Worm (Caenorhabditis elegans) whole organism, early embryonic: ENCODE measurements around the gene sec-5.

Experiments used
- B0310.2 ChIP-seq: sonication (generic microtip); optimal IDR thresholded peaks from 2 replicates; lab custom pipeline; 2016; ENCODE audit warnings: mild to moderate bottlenecking, missing genetic modification characterization, missing compliant biosample characterization
- F13C5.2 ChIP-seq: sonication (generic microtip); optimal IDR thresholded peaks from 2 replicates; lab custom pipeline; 2017; ENCODE audit warnings: mild to moderate bottlenecking, missing genetic modification characterization, inconsistent platforms, missing compliant biosample characterization
- aly-1 ChIP-seq: sonication (generic microtip); optimal IDR thresholded peaks from 2 replicates; lab custom pipeline; 2016; ENCODE audit warnings: missing genetic modification characterization, missing compliant biosample characterization
- ama-1 ChIP-seq: fragments of 150-350 bp; optimal IDR thresholded peaks from 2 replicates; lab custom pipeline; 2014
- ceh-13 ChIP-seq: fragments of 200-800 bp; sonication (Bioruptor generic); optimal IDR thresholded peaks from 2 replicates; lab custom pipeline; 2018; ENCODE audit warnings: mild to moderate bottlenecking, missing genetic modification characterization, missing compliant biosample characterization
- ceh-36 ChIP-seq: sonication (generic microtip); optimal IDR thresholded peaks from 2 replicates; lab custom pipeline; 2016; ENCODE audit warnings: missing genetic modification characterization, inconsistent platforms, missing compliant biosample characterization
- ets-7 ChIP-seq: sonication (generic microtip); optimal IDR thresholded peaks from 2 replicates; lab custom pipeline; 2016; ENCODE audit warnings: missing genotype, missing genetic modification characterization, missing compliant biosample characterization
- flt-1 ChIP-seq: fragments of 200-800 bp; sonication (Bioruptor generic); IDR thresholded peaks from 2 replicates; pipeline ENCODE4 v1.3.6; 2022; ENCODE audit warnings: missing genetic modification characterization, missing compliant biosample characterization
- hmbx-1 ChIP-seq: sonication (generic microtip); optimal IDR thresholded peaks from 2 replicates; lab custom pipeline; 2016; ENCODE audit warnings: mild to moderate bottlenecking, missing genetic modification characterization, missing compliant biosample characterization
- hmg-4 ChIP-seq: fragments of 200-800 bp; sonication (Bioruptor generic); optimal IDR thresholded peaks from 2 replicates; lab custom pipeline; 2018; ENCODE audit warnings: mild to moderate bottlenecking, missing genetic modification characterization, missing compliant biosample characterization
- hnd-1 ChIP-seq: sonication (generic microtip); optimal IDR thresholded peaks from 2 replicates; lab custom pipeline; 2016; ENCODE audit warnings: missing genetic modification characterization, missing compliant biosample characterization
- pes-1 ChIP-seq: fragments of 200-800 bp; sonication (Bioruptor generic); IDR thresholded peaks from 2 replicates; pipeline ENCODE4 v1.3.6; 2022; ENCODE audit warnings: missing genetic modification reagents, missing genetic modification characterization, missing compliant biosample characterization
- scrt-1 ChIP-seq: fragments of 200-800 bp; sonication (Bioruptor generic); IDR thresholded peaks from 2 replicates; pipeline ENCODE4 v1.3.6; 2022; ENCODE audit warnings: missing genetic modification characterization, missing compliant biosample characterization
- sea-1 ChIP-seq: fragments of 200-800 bp; sonication (Bioruptor generic); conservative IDR thresholded peaks from 2 replicates; pipeline ENCODE4 v1.3.6; 2022; ENCODE audit warnings: missing genetic modification characterization, missing compliant biosample characterization
- tbx-11 ChIP-seq: fragments of 200-800 bp; sonication (Bioruptor generic); IDR thresholded peaks from 2 replicates; pipeline ENCODE4 v1.3.6; 2022; ENCODE audit warnings: missing genetic modification characterization, missing compliant biosample characterization
- tbx-37 ChIP-seq: fragments of 200-800 bp; sonication (Bioruptor generic); conservative IDR thresholded peaks from 2 replicates; pipeline ENCODE4 v1.3.6; 2022; ENCODE audit warnings: missing genetic modification reagents, missing genetic modification characterization, missing compliant biosample characterization
- tra-4 ChIP-seq: sonication (generic microtip); optimal IDR thresholded peaks from 2 replicates; lab custom pipeline; 2017; ENCODE audit warnings: missing genetic modification characterization, missing compliant biosample characterization

The sec-5 gene

DNA sequence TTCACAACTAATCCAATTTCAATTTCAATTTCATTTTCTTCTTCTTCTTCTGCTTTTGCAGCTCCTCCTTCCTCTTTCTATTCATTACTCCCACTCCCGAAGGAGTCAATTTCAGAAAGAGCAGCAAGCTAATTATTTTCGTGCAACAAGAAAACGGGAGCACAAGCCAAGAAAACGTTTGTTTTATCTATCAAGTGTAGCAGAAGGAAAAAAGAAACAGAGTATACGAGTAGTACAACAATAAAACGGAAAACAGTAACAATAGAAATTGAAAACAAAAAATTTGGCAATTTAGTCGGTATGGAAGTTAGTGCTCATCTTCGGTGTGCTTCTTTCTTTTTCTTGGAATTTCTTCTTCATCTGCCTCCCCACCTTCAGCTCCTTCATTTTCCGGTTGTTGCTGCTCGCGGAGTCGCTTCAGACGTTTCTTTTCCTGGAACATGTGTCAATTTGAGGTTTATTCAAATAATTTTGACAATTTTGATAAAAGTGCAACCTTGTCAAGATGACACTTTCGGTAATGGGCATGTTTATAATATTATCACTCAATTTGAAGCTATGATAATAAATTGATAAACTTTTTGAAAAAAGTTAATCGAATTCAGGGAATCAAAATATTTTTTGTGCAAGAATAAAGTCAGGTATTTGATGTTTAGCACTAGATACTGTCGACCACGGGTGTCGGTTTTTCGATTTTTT lies 11.0 kb downstream of the sec-5 start, which contains the start of gene W07A12.8:
W07A12.8 (minus strand) TSS at position 51 of the 699 bp plus-strand sequence.
- TF ChIP-seq tbx-37 (GFP tag; lab: Robert Waterston, UW) = no peak
- TF ChIP-seq B0310.2 (tag; lab: Kevin White, UChicago) = no peak
- no peak for TF ChIP-seq tra-4 (tag; lab: Kevin White, UChicago)
- no peak for TF ChIP-seq ceh-36 (tag; lab: Kevin White, UChicago)
- TF ChIP-seq ceh-13 (GFP tag; lab: Kevin White, UChicago) = no peak
- no peak for TF ChIP-seq flt-1 (GFP tag; lab: Robert Waterston, UW)
- TF ChIP-seq ets-7 (tag; lab: Kevin White, UChicago) = no peak
- no peak for TF ChIP-seq ama-1 (lab: Kevin White, UChicago)
- TF ChIP-seq tbx-11 (GFP tag; lab: Robert Waterston, UW) = no peak
- TF ChIP-seq aly-1 (tag; lab: Kevin White, UChicago) = no peak
- no peak for TF ChIP-seq pes-1 (GFP tag; lab: Robert Waterston, UW)
- TF ChIP-seq hnd-1 (tag; lab: Kevin White, UChicago) = no peak

DNA sequence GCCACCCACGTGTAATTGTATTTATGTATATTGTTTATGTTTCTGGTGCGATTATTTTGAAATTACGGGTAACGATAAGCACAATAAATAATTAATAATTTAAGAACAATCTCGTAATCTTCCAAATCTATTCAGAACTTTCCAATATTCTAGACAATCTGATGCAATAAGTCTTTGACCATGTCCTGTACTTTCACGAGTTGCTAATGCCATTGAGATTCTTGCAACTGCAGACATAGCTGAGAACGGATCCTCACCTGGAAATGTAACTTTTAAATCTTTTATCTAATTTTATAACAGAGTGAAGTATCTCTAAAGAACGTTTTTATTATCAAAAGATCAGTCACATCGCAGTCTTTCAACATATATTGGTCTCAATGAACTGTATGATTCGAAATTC lies 13.6 kb downstream of the sec-5 start:
- TF ChIP-seq hnd-1 (tag; lab: Kevin White, UChicago) = no peak
- TF ChIP-seq ama-1 (lab: Kevin White, UChicago) = peak; percentile 26
- TF ChIP-seq pes-1 (GFP tag; lab: Robert Waterston, UW) = no peak

DNA sequence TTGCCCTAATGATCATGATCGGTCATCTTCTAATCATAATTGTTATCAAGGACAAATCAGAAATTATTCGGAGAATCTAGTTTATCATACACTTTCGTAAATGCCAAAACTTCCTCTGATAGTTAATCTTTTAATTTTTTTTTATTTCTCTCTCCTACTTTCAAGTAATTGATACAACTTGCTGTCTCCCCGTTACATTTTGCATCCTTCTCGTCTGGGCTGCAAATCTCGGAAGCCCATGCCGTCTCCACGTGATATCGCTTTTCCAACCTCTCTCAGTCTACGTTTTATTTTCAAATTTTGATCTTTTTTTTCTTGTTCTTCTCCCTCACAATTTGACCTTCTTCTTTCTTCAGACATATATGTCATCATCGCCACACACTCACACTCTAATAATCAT lies 15.9 kb downstream of the sec-5 start, which contains the start of gene rhy-1:
rhy-1 (plus strand) TSS at position 357 of the 400 bp plus-strand sequence.
- no peak for TF ChIP-seq ets-7 (tag; lab: Kevin White, UChicago)
- TF ChIP-seq tra-4 (tag; lab: Kevin White, UChicago) = no peak
- no peak for TF ChIP-seq tbx-37 (GFP tag; lab: Robert Waterston, UW)
- no peak for TF ChIP-seq ama-1 (lab: Kevin White, UChicago)

DNA sequence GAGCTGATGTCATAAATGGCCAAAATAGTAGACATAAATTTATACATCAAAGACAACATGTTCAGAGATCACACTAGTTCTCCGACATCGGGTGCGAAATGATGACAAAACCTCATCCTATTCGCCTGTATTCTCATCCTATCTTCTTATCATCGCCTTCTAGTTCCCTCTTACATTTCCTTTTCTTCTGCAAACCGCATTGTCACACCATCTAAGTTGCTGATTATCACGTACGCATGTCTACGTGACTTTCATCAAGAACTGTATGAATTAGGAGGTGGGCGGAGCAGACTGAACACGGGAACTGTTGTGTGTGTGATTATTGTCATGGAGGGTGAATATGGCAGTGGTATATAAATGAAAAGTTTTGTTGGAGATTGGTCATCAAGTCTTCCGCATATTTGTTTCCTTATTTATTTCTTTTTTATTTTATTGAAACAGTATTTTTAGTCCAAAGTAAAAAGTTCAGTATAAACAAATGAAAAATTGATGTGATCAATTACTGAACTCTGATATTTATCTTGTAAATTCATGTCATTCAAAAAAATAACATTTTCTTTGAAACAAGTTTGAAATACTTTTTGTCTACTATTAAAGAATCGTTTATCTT lies 16.6 kb downstream of the sec-5 start:
- TF ChIP-seq tbx-37 (GFP tag; lab: Robert Waterston, UW) (no peak), hmg-4 (GFP tag; lab: Kevin White, UChicago) (no peak), ama-1 (lab: Kevin White, UChicago) (no peak), pes-1 (GFP tag; lab: Robert Waterston, UW) (no peak), hnd-1 (tag; lab: Kevin White, UChicago) (no peak), B0310.2 (tag; lab: Kevin White, UChicago) (no peak), flt-1 (GFP tag; lab: Robert Waterston, UW) (no peak), scrt-1 (no peak), aly-1 (tag; lab: Kevin White, UChicago) (no peak), tbx-11 (GFP tag; lab: Robert Waterston, UW) (no peak), ceh-36 (tag; lab: Kevin White, UChicago) (no peak), F13C5.2 (tag; lab: Kevin White, UChicago) (no peak)

DNA sequence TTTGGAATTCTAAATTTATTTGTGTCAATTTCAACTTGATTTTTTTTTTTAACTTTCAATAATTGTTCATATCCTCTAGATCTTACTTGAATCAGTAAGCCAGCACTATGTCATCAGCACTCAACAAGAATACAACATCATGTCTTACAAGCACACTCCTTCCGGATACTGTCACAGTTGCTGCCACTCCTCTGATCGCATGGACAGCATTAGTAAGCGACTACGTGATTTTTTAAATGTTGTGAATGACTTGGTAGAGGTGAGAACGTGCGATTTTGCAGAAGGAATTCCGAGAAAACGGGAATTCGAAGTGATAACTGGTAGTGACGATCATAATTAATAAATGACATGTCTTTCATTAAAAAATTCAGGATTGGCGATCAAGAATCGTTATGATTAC lies 18.9 kb downstream of the sec-5 start, which contains the start of gene oac-54:
oac-54 (plus strand) TSS at position 83 of the 400 bp plus-strand sequence.
- TF ChIP-seq B0310.2 (tag; lab: Kevin White, UChicago) (no peak), tbx-37 (GFP tag; lab: Robert Waterston, UW) (no peak), tbx-11 (GFP tag; lab: Robert Waterston, UW) (no peak), hnd-1 (tag; lab: Kevin White, UChicago) (no peak), hmg-4 (GFP tag; lab: Kevin White, UChicago) (no peak), ets-7 (tag; lab: Kevin White, UChicago) (no peak), ceh-36 (tag; lab: Kevin White, UChicago) (no peak), scrt-1 (no peak), ceh-13 (GFP tag; lab: Kevin White, UChicago) (no peak), flt-1 (GFP tag; lab: Robert Waterston, UW) (no peak), aly-1 (tag; lab: Kevin White, UChicago) (no peak)

DNA sequence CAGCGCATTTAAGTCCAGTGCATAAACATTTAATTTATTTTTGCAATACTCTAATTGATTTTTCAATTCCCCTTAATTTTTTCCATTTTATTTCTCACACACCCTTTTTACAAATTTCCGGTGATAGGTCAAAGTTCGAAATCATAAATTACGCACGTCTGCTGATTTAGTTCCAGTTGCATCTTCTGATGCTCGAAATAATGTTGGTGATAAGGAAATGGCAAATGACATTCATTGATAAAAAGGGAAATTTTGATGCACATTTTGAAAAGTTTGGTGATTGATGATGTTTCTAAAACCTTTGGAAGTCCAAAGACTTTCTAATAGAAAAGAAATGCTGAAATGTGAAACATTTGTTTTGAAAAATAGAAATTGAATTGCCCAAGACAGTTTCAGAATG lies 19.8 kb downstream of the sec-5 start:
- no peak for TF ChIP-seq tra-4 (tag; lab: Kevin White, UChicago)
- TF ChIP-seq sea-1 (GFP tag; lab: Robert Waterston, UW) = no peak
- no peak for TF ChIP-seq hmg-4 (GFP tag; lab: Kevin White, UChicago)
- no peak for TF ChIP-seq tbx-11 (GFP tag; lab: Robert Waterston, UW)
- TF ChIP-seq ceh-36 (tag; lab: Kevin White, UChicago) = no peak
- TF ChIP-seq hnd-1 (tag; lab: Kevin White, UChicago) = no peak
- no peak for TF ChIP-seq ceh-13 (GFP tag; lab: Kevin White, UChicago)
- TF ChIP-seq scrt-1 = no peak
- no peak for TF ChIP-seq pes-1 (GFP tag; lab: Robert Waterston, UW)
- no peak for TF ChIP-seq tbx-37 (GFP tag; lab: Robert Waterston, UW)

DNA sequence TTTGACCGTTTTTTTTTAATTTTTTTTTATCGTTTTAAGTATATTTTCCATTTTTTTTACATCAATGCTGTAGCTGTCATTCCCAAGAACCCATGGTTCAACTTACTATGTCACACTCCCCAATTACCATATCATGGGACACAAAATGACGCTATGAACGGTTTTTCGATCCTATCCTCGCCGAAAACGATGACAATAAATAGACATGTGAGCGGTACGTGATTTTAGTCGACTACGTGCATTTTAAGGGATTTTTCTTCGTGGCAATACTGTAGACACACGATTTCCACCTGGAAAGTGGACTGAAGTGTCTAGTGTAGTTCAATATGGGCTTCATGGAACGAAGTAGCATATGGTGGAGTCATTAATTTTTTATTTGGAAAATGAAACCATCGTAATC lies 20.7 kb downstream of the sec-5 start:
- TF ChIP-seq pes-1 (GFP tag; lab: Robert Waterston, UW) = no peak
- TF ChIP-seq aly-1 (tag; lab: Kevin White, UChicago) = no peak
- no peak for TF ChIP-seq F13C5.2 (tag; lab: Kevin White, UChicago)
- no peak for TF ChIP-seq hnd-1 (tag; lab: Kevin White, UChicago)
- no peak for TF ChIP-seq ama-1 (lab: Kevin White, UChicago)
- no peak for TF ChIP-seq hmg-4 (GFP tag; lab: Kevin White, UChicago)
- no peak for TF ChIP-seq sea-1 (GFP tag; lab: Robert Waterston, UW)
- TF ChIP-seq tbx-37 (GFP tag; lab: Robert Waterston, UW) = no peak
- no peak for TF ChIP-seq tra-4 (tag; lab: Kevin White, UChicago)
- TF ChIP-seq hmbx-1 (tag; lab: Kevin White, UChicago) = no peak
- no peak for TF ChIP-seq scrt-1
- no peak for TF ChIP-seq ceh-36 (tag; lab: Kevin White, UChicago)
- no peak for TF ChIP-seq ets-7 (tag; lab: Kevin White, UChicago)
- no peak for TF ChIP-seq flt-1 (GFP tag; lab: Robert Waterston, UW)
- TF ChIP-seq tbx-11 (GFP tag; lab: Robert Waterston, UW) = no peak
- no peak for TF ChIP-seq B0310.2 (tag; lab: Kevin White, UChicago)
- no peak for TF ChIP-seq ceh-13 (GFP tag; lab: Kevin White, UChicago)
